Fruit fly (Drosophila melanogaster) whole organism: Measurements from ENCODE around the gene CG11666.

ENCODE experiments used
- CG8478 ChIP-seq: fragments of >200 bp; optimal IDR thresholded peaks from 2 replicates; lab custom pipeline; 2018; ENCODE audit warnings: inconsistent platforms
- Dll ChIP-seq: fragments of >200 bp; optimal IDR thresholded peaks from 2 replicates; lab custom pipeline; 2017
- EcR ChIP-seq, 2 experiments: fragments of >200 bp; optimal IDR thresholded peaks; 2 replicates each; lab custom pipeline; 2017; ENCODE audit warnings: missing biosample characterization in 2 of 2, missing genetic modification characterization in 2 of 2, missing genetic modification reagents in 2 of 2
- pan ChIP-seq: fragments of >200 bp; optimal IDR thresholded peaks from 2 replicates; lab custom pipeline; 2017
- psq ChIP-seq: fragments of >200 bp; optimal IDR thresholded peaks from 2 replicates; lab custom pipeline; 2017
- usp ChIP-seq: fragments of >200 bp; optimal IDR thresholded peaks from 2 replicates; lab custom pipeline; 2017; ENCODE audit warnings: missing biosample characterization, missing genetic modification characterization, mixed read lengths

Gene CG11666

DNA sequence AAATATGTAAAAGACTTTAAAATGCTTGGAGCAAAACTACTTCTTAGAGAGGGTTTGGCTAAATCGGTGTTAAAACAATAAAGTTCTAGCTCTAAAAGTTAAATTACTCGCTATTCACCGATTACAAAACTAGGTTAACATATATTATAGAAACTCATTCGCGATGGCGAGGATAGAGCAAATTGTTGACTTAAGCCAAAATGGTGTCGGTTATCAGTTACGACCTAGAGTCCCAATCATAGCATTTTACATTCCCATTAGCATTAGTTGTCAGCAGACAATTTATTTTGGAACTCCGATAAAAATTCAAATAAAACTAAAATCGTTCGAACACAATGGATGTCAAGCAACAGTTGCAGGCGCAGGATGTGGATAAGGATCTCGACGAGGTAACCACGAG, at the start of gene CG11666:
Gene CG11666 (plus strand): TSS at position 301 of the 400 bp plus-strand sequence.
- TF ChIP-seq Dll (lab: Kevin White, UChicago) = no peak
- TF ChIP-seq usp (GFP tag; lab: Kevin White, UChicago) = no peak
- TF ChIP-seq pan (lab: Kevin White, UChicago) = no peak
- TF ChIP-seq EcR (GFP tag; optimal IDR thresholded peaks at IDR 0.05; lab: Kevin White, UChicago) = no peak
- no peak for TF ChIP-seq psq
- no peak for TF ChIP-seq CG8478 (lab: Kevin White, UChicago)

DNA sequence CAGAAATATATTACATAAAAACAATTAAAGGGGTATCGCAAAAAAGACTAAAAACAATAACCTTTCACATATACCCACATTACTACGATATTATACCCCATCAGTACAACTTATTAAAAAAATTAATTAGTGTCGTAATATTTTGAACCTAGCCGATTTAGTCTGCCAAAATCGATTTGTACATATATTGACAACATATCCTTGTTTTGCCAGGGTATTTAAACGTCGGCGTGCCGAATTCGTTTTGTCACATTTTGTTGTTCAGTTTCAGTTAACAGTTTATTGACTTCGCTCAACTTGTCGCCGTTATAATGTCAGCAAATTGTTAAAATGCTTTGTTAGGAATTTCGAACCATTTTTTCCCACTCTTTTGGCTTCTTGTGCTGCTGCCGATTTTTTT, 36.2 kb upstream of the CG11666 start:
- no peak for TF ChIP-seq Dll (lab: Kevin White, UChicago)
- no peak for TF ChIP-seq EcR (GFP tag; optimal IDR thresholded peaks at IDR 0.05; lab: Kevin White, UChicago)
- no peak for TF ChIP-seq usp (GFP tag; lab: Kevin White, UChicago)

DNA sequence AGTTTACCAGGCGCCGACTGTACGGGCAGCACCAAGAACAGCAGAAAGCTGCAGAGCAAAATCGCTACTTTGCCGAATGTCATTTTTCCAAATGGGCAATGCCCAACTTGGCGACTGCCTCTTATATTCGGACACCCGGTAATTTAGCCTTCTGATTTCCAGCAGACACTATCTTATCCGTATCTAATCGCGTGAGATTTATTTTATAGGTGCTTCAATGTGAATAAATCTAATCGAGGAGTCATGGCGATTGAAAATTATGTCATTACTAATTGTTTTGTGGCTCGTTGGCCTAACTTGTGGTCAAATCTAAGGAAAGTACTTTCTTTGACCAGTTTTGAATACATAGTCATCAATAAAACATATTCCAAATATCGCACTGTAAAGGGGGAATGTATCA, 21.1 kb upstream of the CG11666 start, which contains the start of gene Ser6:
Gene Ser6 (minus strand): TSS at position 101 of the 400 bp plus-strand sequence.
- TF ChIP-seq psq = no peak
- no peak for TF ChIP-seq EcR (GFP tag; optimal IDR thresholded peaks at IDR 0.05; lab: Kevin White, UChicago)
- TF ChIP-seq pan (lab: Kevin White, UChicago) = no peak
- TF ChIP-seq usp (GFP tag; lab: Kevin White, UChicago) = no peak
- TF ChIP-seq Dll (lab: Kevin White, UChicago) = no peak
- TF ChIP-seq CG8478 (lab: Kevin White, UChicago) = no peak

DNA sequence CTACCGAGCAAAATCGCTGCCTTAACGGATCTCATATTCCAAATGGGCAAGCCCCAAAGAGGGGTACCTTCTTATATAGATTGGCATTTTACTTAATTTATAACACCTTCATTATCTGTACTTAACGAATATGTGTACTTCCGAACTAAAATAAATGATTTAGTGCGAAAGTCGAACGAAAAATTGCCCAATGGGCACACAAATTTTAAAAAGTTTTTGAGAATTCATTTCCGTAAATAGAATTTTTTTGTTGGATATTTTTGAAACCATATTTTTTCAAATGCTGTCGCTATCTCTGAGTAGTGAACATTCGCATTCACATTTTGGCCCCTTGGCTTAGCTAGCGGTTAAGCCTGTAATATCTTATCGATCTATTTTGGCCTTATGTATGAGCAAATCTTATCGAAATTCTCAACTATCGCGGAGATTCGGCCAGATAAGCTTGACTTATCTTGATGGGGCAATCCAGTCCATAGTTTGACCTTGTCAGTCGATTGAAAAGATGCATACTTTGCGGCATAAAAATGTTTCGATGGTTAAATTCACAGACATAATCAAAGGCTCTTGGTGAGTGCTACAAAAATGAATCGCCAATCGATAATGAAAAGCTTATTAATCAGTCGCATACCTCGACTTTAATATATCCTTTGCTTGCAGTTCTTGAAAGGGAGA, 19.0 kb upstream of the CG11666 start, which contains the start of gene CG1304:
Gene CG1304 (minus strand): TSS at position 51 of the 672 bp plus-strand sequence.
- TF ChIP-seq Dll (lab: Kevin White, UChicago) (no peak), EcR (GFP tag; optimal IDR thresholded peaks at IDR 0.05; lab: Kevin White, UChicago) (no peak), CG8478 (lab: Kevin White, UChicago) (no peak), psq (no peak), pan (lab: Kevin White, UChicago) (no peak), usp (GFP tag; lab: Kevin White, UChicago) (no peak)

DNA sequence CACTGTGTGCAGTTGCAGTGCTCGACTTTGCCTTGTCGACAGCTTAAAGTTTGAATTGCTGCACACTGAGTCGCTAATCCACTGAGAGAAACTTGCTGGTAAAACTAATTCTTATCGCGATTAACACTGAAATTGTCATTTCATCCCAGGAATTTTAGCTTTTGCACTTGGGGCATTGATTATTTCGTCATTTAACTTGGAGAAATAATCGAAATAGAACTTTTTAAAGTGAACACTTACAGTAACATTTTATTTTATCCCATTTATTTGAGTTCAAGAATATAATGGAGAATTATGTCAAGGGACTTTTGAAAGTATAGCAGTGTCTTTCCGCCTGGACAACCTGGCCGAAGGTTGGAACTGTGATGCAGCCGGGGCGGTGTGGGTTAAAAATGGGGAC, 6.5 kb upstream of the CG11666 start, which contains the start of gene CG44426:
Gene CG44426 (plus strand): TSS at position 301 of the 400 bp plus-strand sequence.
- no peak for TF ChIP-seq EcR (GFP tag; optimal IDR thresholded peaks at IDR 0.05; lab: Kevin White, UChicago)
- no peak for TF ChIP-seq usp (GFP tag; lab: Kevin White, UChicago)
- TF ChIP-seq psq = no peak
- no peak for TF ChIP-seq CG8478 (lab: Kevin White, UChicago)
- no peak for TF ChIP-seq pan (lab: Kevin White, UChicago)
- TF ChIP-seq Dll (lab: Kevin White, UChicago) = no peak

dm6 chrX:21010541-21010940, 26.1 kb downstream of the CG11666 start:
- TF ChIP-seq Dll (lab: Kevin White, UChicago) (no peak), psq (no peak), EcR (GFP tag; optimal IDR thresholded peaks at IDR 0.05; lab: Kevin White, UChicago) (no peak), usp (GFP tag; lab: Kevin White, UChicago) (no peak), CG8478 (lab: Kevin White, UChicago) (no peak), pan (lab: Kevin White, UChicago) (no peak)

DNA sequence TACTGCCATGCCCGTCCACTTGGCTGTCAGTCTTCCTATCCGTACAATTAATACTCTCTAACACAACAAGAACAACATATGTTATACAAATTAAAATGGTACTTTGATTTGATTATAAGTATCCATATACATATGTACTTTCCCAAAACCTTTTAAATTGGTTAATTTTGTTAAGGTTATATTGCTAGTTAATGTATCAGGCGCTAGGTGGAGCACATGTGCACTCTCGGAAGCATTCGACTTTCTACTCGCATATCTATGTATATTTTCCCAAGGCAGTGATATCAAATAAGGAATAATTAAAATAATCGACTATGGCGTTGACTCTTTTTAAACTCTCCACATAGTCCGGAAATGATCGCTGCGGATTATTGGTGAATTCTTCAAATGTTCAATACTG, 33.1 kb downstream of the CG11666 start:
- no peak for TF ChIP-seq usp (GFP tag; lab: Kevin White, UChicago)
- TF ChIP-seq CG8478 (lab: Kevin White, UChicago) = no peak
- TF ChIP-seq psq = no peak
- no peak for TF ChIP-seq EcR (GFP tag; optimal IDR thresholded peaks at IDR 0.05; lab: Kevin White, UChicago)
- TF ChIP-seq pan (lab: Kevin White, UChicago) = no peak
- TF ChIP-seq Dll (lab: Kevin White, UChicago) = no peak

- TF ChIP-seq CG8478 (lab: Kevin White, UChicago) = no peak
Measured at dm6 chrX:21025788-21026187, 41.3 kb downstream of the CG11666 start, which contains the start of gene r-cup. r-cup (minus strand) TSS chrX:21025888.

DNA sequence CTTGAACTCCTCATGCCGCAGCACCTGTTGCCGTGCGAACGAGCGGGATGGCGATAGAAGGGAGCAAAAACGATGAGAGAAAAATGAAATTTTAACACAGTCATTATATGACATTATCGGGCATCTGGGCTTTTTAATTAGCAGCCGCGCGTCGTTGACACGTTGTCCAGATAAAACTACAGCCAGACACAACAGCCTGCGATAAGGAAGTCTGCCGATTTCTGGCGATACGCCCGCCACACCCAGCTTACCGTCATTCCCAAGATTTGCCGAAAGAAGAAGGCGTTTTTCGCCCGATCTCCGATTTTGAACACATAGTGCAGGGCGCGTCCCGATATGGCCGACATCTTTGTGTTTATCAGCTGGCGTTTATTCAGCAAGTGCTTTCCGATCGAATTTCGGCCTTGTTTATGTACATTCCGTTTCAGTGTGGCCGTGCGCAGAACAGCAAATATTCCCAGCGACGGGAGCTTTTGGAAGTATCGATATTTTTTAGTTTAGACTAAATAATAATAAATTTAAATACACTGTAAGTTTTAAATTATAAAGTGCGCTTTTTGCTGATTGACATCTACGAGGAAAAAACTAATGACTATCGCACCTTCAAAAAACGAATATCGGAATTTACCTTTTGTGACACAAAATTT, 43.6 kb downstream of the CG11666 start, which contains the start of gene CG1532:
Gene CG1532 (minus strand): TSS at position 433 of the 647 bp plus-strand sequence.
- TF ChIP-seq CG8478 (lab: Kevin White, UChicago) (no peak), pan (lab: Kevin White, UChicago) (no peak), Dll (lab: Kevin White, UChicago) (no peak), usp (GFP tag; lab: Kevin White, UChicago) (no peak), EcR (GFP tag; optimal IDR thresholded peaks at IDR 0.05; lab: Kevin White, UChicago) (no peak), psq (no peak)

dm6 chrX:21031819-21032261, 47.4 kb downstream of the CG11666 start, which contains the start of gene CG1529:
CG1529 (minus strand) TSS chrX:21031950.
- TF ChIP-seq usp (GFP tag; lab: Kevin White, UChicago) (no peak), EcR (GFP tag; optimal IDR thresholded peaks at IDR 0.05; lab: Kevin White, UChicago) (no peak), pan (lab: Kevin White, UChicago) (no peak), Dll (lab: Kevin White, UChicago) (no peak), CG8478 (lab: Kevin White, UChicago) (no peak), psq (no peak)

DNA sequence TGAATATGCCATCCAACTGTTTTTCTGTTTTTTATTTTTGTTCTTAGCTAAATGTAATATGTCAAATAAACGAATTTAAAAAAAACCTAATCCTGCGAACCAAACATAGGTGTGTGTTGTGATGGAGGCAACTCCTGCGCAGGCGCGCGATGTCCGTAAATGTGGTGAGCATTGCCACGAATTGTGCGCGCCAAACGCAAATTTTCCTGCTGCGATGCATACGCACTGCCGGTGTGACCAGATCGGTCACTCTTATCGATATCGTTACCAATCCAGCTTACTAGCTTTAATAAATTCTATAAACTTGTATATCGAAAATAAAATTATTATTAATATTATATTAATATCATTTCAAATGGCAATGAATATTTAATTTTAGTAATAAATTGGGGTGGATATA, 50.2 kb downstream of the CG11666 start:
- TF ChIP-seq psq = no peak
- TF ChIP-seq CG8478 (lab: Kevin White, UChicago) = no peak
- no peak for TF ChIP-seq usp (GFP tag; lab: Kevin White, UChicago)
- no peak for TF ChIP-seq pan (lab: Kevin White, UChicago)
- no peak for TF ChIP-seq EcR (GFP tag; optimal IDR thresholded peaks at IDR 0.05; lab: Kevin White, UChicago)
- no peak for TF ChIP-seq Dll (lab: Kevin White, UChicago)
